Worm (Caenorhabditis elegans) whole organism, L4/young adult: ENCODE measurements around the gene nep-26.

ENCODE experiments used
- W03F9.2 ChIP-seq: fragments of 150-350 bp; optimal IDR thresholded peaks from 2 replicates; lab custom pipeline; 2014; ENCODE audit warnings: missing biosample characterization, missing genetic modification characterization
- him-1 ChIP-seq: sonication (generic microtip); optimal IDR thresholded peaks from 2 replicates; lab custom pipeline; 2016; ENCODE audit warnings: missing genotype, missing genetic modification reagents, missing genetic modification characterization, missing compliant biosample characterization

DNA sequence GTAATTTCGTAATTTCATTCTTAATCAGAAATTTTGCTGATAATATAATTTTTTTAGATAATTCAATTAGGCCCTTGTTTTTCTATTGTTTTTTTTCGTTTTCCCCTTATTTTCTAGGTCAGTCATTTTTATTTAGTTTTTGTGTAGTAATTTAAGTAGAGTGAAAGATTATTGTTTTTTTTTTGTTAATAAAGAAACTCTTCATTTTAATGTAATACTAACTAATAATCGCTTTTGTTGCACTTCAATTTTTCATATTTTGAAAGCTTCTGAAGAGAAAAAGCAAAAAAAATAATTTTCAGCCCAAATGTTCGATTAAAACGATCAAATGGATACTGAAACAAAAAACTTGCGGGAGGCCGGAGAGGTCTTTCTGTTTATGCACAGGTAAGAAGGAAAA lies 49.0 kb downstream of the nep-26 start, which contains the start of gene F54B3.1:
- TF ChIP-seq him-1 (tag; lab: Kevin White, UChicago) (no peak), W03F9.2 (no peak)
